Fruit fly (Drosophila melanogaster): ENCODE data around the gene CG13737.
A peak's percentile ranks its signal among the peaks of the same experiment; 100 is the strongest.

CG13737 gene

dm6 chr3L:13912777-13913176 is 34.0 kb downstream of the CG13737 start (continued):
- TF ChIP-seq CG8359 (GFP tag; optimal IDR thresholded peaks at IDR 0.05; ENCODE audit: borderline replicate concordance), result no peak
- TF ChIP-seq NFAT (GFP tag; IDR thresholded peaks at IDR 0.05), result no peak
- no peak for TF ChIP-seq croc (GFP tag; conservative IDR thresholded peaks at IDR 0.05)
- no peak for TF ChIP-seq dysf (GFP tag; IDR thresholded peaks at IDR 0.05)
- no peak for TF ChIP-seq CG2712 (tag; optimal IDR thresholded peaks at IDR 0.05)
- no peak for TF ChIP-seq chinmo (GFP tag; IDR thresholded peaks at IDR 0.05; ENCODE audit: partially characterized antibody)
- no peak for TF ChIP-seq CG7556 (GFP tag; optimal IDR thresholded peaks at IDR 0.05)

dm6 chr3L:13914573-13914972 is 35.8 kb downstream of the CG13737 start:
- no peak for TF ChIP-seq luna (GFP tag; optimal IDR thresholded peaks at IDR 0.05)
- 0 out of 4 replicates have a peak, but pooled peaks have one; percentile 27 for TF ChIP-seq chinmo (GFP tag; IDR thresholded peaks at IDR 0.05; ENCODE audit: partially characterized antibody)
- TF ChIP-seq CG10274 (GFP tag; optimal IDR thresholded peaks at IDR 0.05), result no peak
- TF ChIP-seq crol (GFP tag; IDR thresholded peaks at IDR 0.05), result peak; percentile 40; the same call in 1 of the 2 replicates
- TF ChIP-seq lmd (GFP tag; IDR thresholded peaks at IDR 0.05), result no peak
- TF ChIP-seq sd (tag; optimal IDR thresholded peaks at IDR 0.05), result no peak
- TF ChIP-seq sob (GFP tag; IDR thresholded peaks at IDR 0.05), result peak; percentile 28; the same call in 1 of the 2 replicates
- peak; percentile 90 for TF ChIP-seq z (GFP tag; IDR thresholded peaks at IDR 0.05)
- peak; percentile 51; the same call in 1 of the 2 replicates for TF ChIP-seq CG32772 (GFP tag; IDR thresholded peaks at IDR 0.05)
- peak; percentile 44 for TF ChIP-seq sens (GFP tag)
- no peak for TF ChIP-seq org-1 (GFP tag; optimal IDR thresholded peaks at IDR 0.05)
- TF ChIP-seq NfI (GFP tag; optimal IDR thresholded peaks at IDR 0.05), result no peak
- peak; percentile 42 for TF ChIP-seq Ets65A (GFP tag)
- no peak for TF ChIP-seq CG32767 (GFP tag; IDR thresholded peaks at IDR 0.05)
- peak; percentile 38 for TF ChIP-seq sqz (GFP tag; optimal IDR thresholded peaks at IDR 0.05)
- no peak for TF ChIP-seq TFAM (GFP tag; optimal IDR thresholded peaks at IDR 0.05)

- TF ChIP-seq Sox102F (GFP tag; optimal IDR thresholded peaks at IDR 0.05) (peak; percentile 62), CG4360 (GFP tag; IDR thresholded peaks at IDR 0.05) (no peak), CG15696 (tag; optimal IDR thresholded peaks at IDR 0.05) (no peak), CG34422 (GFP tag; IDR thresholded peaks at IDR 0.05) (no peak), stc (GFP tag; IDR thresholded peaks at IDR 0.05) (peak; percentile 59), CG8388 (GFP tag; optimal IDR thresholded peaks at IDR 0.05) (peak; percentile 43), prd (optimal IDR thresholded peaks at IDR 0.05) (no peak), prd (GFP tag; IDR thresholded peaks at IDR 0.05) (peak; percentile 50; the same call in 1 of the 3 replicates), fd64A (GFP tag; optimal IDR thresholded peaks at IDR 0.05) (no peak), dmrt11E (tag; optimal IDR thresholded peaks at IDR 0.05) (peak; percentile 9), Dbx (GFP tag; IDR thresholded peaks at IDR 0.05) (no peak), NfI (GFP tag; optimal IDR thresholded peaks at IDR 0.05) (peak; percentile 5), so (GFP tag; IDR thresholded peaks at IDR 0.05) (peak; percentile 12; the same call in 1 of the 3 replicates), tio (GFP tag; optimal IDR thresholded peaks at IDR 0.05) (peak; percentile 11), GATAe (GFP tag; conservative IDR thresholded peaks at IDR 0.05) (no peak), Oli (tag; optimal IDR thresholded peaks at IDR 0.05) (peak; percentile 58), Ada2b (GFP tag; IDR thresholded peaks at IDR 0.05) (no peak), dysf (GFP tag; IDR thresholded peaks at IDR 0.05) (peak; percentile 34; the same call in 1 of the 3 replicates), tna (GFP tag; IDR thresholded peaks at IDR 0.05; ENCODE audit: partially characterized antibody) (no peak), unc-4 (GFP tag; IDR thresholded peaks at IDR 0.05; ENCODE audit: partially characterized antibody) (no peak), sens (GFP tag) (peak; percentile 91), Doc3 (GFP tag; IDR thresholded peaks at IDR 0.05; ENCODE audit: partially characterized antibody) (no peak), Asciz (GFP tag; optimal IDR thresholded peaks at IDR 0.05) (peak; percentile 57), chn (GFP tag; optimal IDR thresholded peaks at IDR 0.05) (no peak), CG2120 (GFP tag; optimal IDR thresholded peaks at IDR 0.05) (no peak), abd-A (tag; optimal IDR thresholded peaks at IDR 0.05) (no peak), CG11695 (GFP tag; IDR thresholded peaks at IDR 0.05) (0 out of 3 replicates have a peak, but pooled peaks have one; percentile 8), eve (GFP tag; optimal IDR thresholded peaks at IDR 0.05) (peak in 1 of 2 experiments; percentile 65), Xbp1 (GFP tag; optimal IDR thresholded peaks at IDR 0.05) (peak; percentile 7)
Measured at dm6 chr3L:13917589-13918198, 38.9 kb downstream of the CG13737 start.
